Worm (Caenorhabditis elegans) whole organism, mixed stage, embryonic: ENCODE results near the gene ZK105.12.

ENCODE experiments used
- bed-3 ChIP-seq: fragments of 200-800 bp; sonication (Bioruptor generic); optimal IDR thresholded peaks from 3 replicates; lab custom pipeline; 2018; ENCODE audit warnings: mild to moderate bottlenecking, missing genetic modification characterization, moderate library complexity, missing compliant biosample characterization
- blmp-1 ChIP-seq: fragments of 150-350 bp; optimal IDR thresholded peaks from 2 replicates; lab custom pipeline; 2014; ENCODE audit warnings: missing biosample characterization, missing genetic modification characterization
- ceh-39 ChIP-seq: fragments of 150-350 bp; optimal IDR thresholded peaks from 2 replicates; lab custom pipeline; 2014; ENCODE audit warnings: missing biosample characterization, missing genetic modification characterization
- ceh-43 ChIP-seq: fragments of 200-800 bp; sonication (Bioruptor generic); optimal IDR thresholded peaks from 2 replicates; lab custom pipeline; 2018; ENCODE audit warnings: mild to moderate bottlenecking, missing genetic modification characterization, moderate library complexity, missing compliant biosample characterization
- ceh-83 ChIP-seq: fragments of 200-800 bp; sonication (Bioruptor generic); optimal IDR thresholded peaks from 2 replicates; lab custom pipeline; 2018; ENCODE audit warnings: mild to moderate bottlenecking, missing genetic modification characterization, missing compliant biosample characterization
- ces-1 ChIP-seq: fragments of 150-350 bp; optimal IDR thresholded peaks from 2 replicates; lab custom pipeline; 2014; ENCODE audit warnings: missing biosample characterization, missing genetic modification reagents, missing genetic modification characterization
- drap-1 ChIP-seq: fragments of 200-800 bp; sonication (Bioruptor generic); optimal IDR thresholded peaks from 3 replicates; lab custom pipeline; 2018; ENCODE audit warnings: mild to moderate bottlenecking, missing genetic modification characterization, missing compliant biosample characterization
- elt-1 ChIP-seq: sonication (generic microtip); optimal IDR thresholded peaks from 2 replicates; lab custom pipeline; 2017; ENCODE audit warnings: missing genetic modification characterization, mild to moderate bottlenecking, missing compliant biosample characterization, antibody characterized with exemption, moderate library complexity, borderline replicate concordance; ENCODE audit not compliant: insufficient read depth
- elt-3 ChIP-seq: fragments of 150-350 bp; optimal IDR thresholded peaks from 2 replicates; lab custom pipeline; 2014; ENCODE audit warnings: missing biosample characterization, missing genetic modification characterization
- flh-1 ChIP-seq: fragments of 200-800 bp; sonication (Bioruptor generic); optimal IDR thresholded peaks from 2 replicates; lab custom pipeline; 2018; ENCODE audit warnings: mild to moderate bottlenecking, missing genetic modification characterization, moderate library complexity, missing compliant biosample characterization
- ham-2 ChIP-seq: fragments of 200-800 bp; sonication (Bioruptor generic); optimal IDR thresholded peaks from 2 replicates; lab custom pipeline; 2018; ENCODE audit warnings: mild to moderate bottlenecking, missing genetic modification characterization, missing compliant biosample characterization
- hlh-1 ChIP-seq: fragments of 150-350 bp; optimal IDR thresholded peaks from 2 replicates; lab custom pipeline; 2014; ENCODE audit warnings: missing biosample characterization, missing genetic modification reagents, missing genetic modification characterization
- lin-13 ChIP-seq: fragments of 150-350 bp; optimal IDR thresholded peaks from 2 replicates; lab custom pipeline; 2014; ENCODE audit warnings: missing biosample characterization, missing genetic modification characterization
- lin-32 ChIP-seq: fragments of 200-800 bp; sonication (Bioruptor generic); optimal IDR thresholded peaks from 2 replicates; lab custom pipeline; 2018; ENCODE audit warnings: mild to moderate bottlenecking, missing genetic modification characterization, missing compliant biosample characterization
- lsy-2 ChIP-seq: fragments of 150-350 bp; optimal IDR thresholded peaks from 2 replicates; lab custom pipeline; 2014; ENCODE audit warnings: missing biosample characterization, missing genetic modification characterization
- mab-5 ChIP-seq: fragments of 150-350 bp; optimal IDR thresholded peaks from 2 replicates; lab custom pipeline; 2014; ENCODE audit warnings: missing biosample characterization, missing genetic modification characterization
- mep-1 ChIP-seq: fragments of 150-350 bp; optimal IDR thresholded peaks from 2 replicates; lab custom pipeline; 2017; ENCODE audit warnings: missing biosample characterization, missing genetic modification reagents, missing genetic modification characterization, inconsistent platforms
- mls-2 ChIP-seq: sonication (generic microtip); optimal IDR thresholded peaks from 2 replicates; lab custom pipeline; 2016; ENCODE audit warnings: mild to moderate bottlenecking, missing genetic modification characterization, moderate library complexity, missing compliant biosample characterization
- nhr-2 ChIP-seq: fragments of 150-350 bp; optimal IDR thresholded peaks from 2 replicates; lab custom pipeline; 2014; ENCODE audit warnings: missing biosample characterization, missing genetic modification characterization
- nhr-237 ChIP-seq: fragments of 150-350 bp; optimal IDR thresholded peaks from 2 replicates; lab custom pipeline; 2014; ENCODE audit warnings: missing biosample characterization, missing genetic modification characterization
- nhr-28 ChIP-seq: fragments of 150-350 bp; optimal IDR thresholded peaks from 2 replicates; lab custom pipeline; 2014; ENCODE audit warnings: missing biosample characterization, missing genetic modification characterization
- nhr-76 ChIP-seq: sonication (generic microtip); optimal IDR thresholded peaks from 2 replicates; lab custom pipeline; 2017; ENCODE audit warnings: missing biosample characterization, missing genetic modification characterization
- pha-4 ChIP-seq: fragments of 150-350 bp; optimal IDR thresholded peaks from 2 replicates; lab custom pipeline; 2018; ENCODE audit warnings: missing biosample characterization, missing genetic modification reagents, missing genetic modification characterization
- sem-2 ChIP-seq: fragments of 200-800 bp; sonication (Bioruptor generic); optimal IDR thresholded peaks from 2 replicates; lab custom pipeline; 2018; ENCODE audit warnings: mild to moderate bottlenecking, missing genetic modification characterization, missing compliant biosample characterization
- sptf-1 ChIP-seq: sonication (generic microtip); optimal IDR thresholded peaks from 2 replicates; lab custom pipeline; 2017; ENCODE audit warnings: mild to moderate bottlenecking, missing genetic modification characterization, moderate library complexity, missing compliant biosample characterization
- tbx-8 ChIP-seq: fragments of 200-800 bp; sonication (Bioruptor generic); optimal IDR thresholded peaks from 2 replicates; lab custom pipeline; 2018; ENCODE audit warnings: mild to moderate bottlenecking, missing genetic modification characterization, moderate library complexity, missing compliant biosample characterization
- unc-120 ChIP-seq: sonication (generic microtip); optimal IDR thresholded peaks from 2 replicates; lab custom pipeline; 2017; ENCODE audit warnings: missing genetic modification characterization, missing compliant biosample characterization; ENCODE audit not compliant: poor library complexity, severe bottlenecking
- unc-39 ChIP-seq: fragments of 150-350 bp; optimal IDR thresholded peaks from 2 replicates; lab custom pipeline; 2014; ENCODE audit warnings: missing biosample characterization, missing genetic modification characterization
- unc-62 ChIP-seq: fragments of 150-350 bp; optimal IDR thresholded peaks from 2 replicates; lab custom pipeline; 2014; ENCODE audit warnings: missing biosample characterization, missing genetic modification reagents, missing genetic modification characterization
- zip-8 ChIP-seq: fragments of 150-350 bp; optimal IDR thresholded peaks from 2 replicates; lab custom pipeline; 2014; ENCODE audit warnings: missing biosample characterization, missing genetic modification characterization
- ztf-11 ChIP-seq: fragments of 150-350 bp; optimal IDR thresholded peaks from 2 replicates; lab custom pipeline; 2014; ENCODE audit warnings: missing biosample characterization, missing genetic modification characterization

Gene ZK105.12

ce11 chrV:7745386-7745785, 29.5 kb upstream of the ZK105.12 start:
- TF ChIP-seq ham-2 (GFP tag; lab: Kevin White, UChicago) (no peak), unc-39 (no peak), mls-2 (tag; lab: Kevin White, UChicago) (no peak), unc-120 (tag; lab: Kevin White, UChicago) (no peak)

- no peak for TF ChIP-seq elt-1 (tag; lab: Kevin White, UChicago)
- TF ChIP-seq flh-1 (GFP tag; lab: Kevin White, UChicago): no peak
- TF ChIP-seq unc-39: no peak
- TF ChIP-seq nhr-237 (tag; lab: Kevin White, UChicago): no peak
- no peak for TF ChIP-seq drap-1 (GFP tag; lab: Kevin White, UChicago)
- TF ChIP-seq unc-62: no peak
- TF ChIP-seq tbx-8 (GFP tag; lab: Kevin White, UChicago): no peak
- no peak for TF ChIP-seq nhr-76 (tag; lab: Kevin White, UChicago)
- TF ChIP-seq ceh-83 (GFP tag; lab: Kevin White, UChicago): no peak
- no peak for TF ChIP-seq mls-2 (tag; lab: Kevin White, UChicago)
- no peak for TF ChIP-seq lin-13 (tag; lab: Kevin White, UChicago)
- no peak for TF ChIP-seq hlh-1 (tag; lab: Kevin White, UChicago)
- TF ChIP-seq pha-4 (tag; lab: Kevin White, UChicago): no peak
- TF ChIP-seq ztf-11 (tag; lab: Kevin White, UChicago): no peak
- TF ChIP-seq lin-32: no peak
- no peak for TF ChIP-seq ceh-43 (GFP tag; lab: Kevin White, UChicago)
- no peak for TF ChIP-seq zip-8 (tag; lab: Kevin White, UChicago)
- TF ChIP-seq, all 35 proteins: peak for 0
Measured at ce11 chrV:7744068-7744467, 28.1 kb upstream of the ZK105.12 start.

- TF ChIP-seq bed-3 (no peak), sptf-1 (tag; lab: Kevin White, UChicago) (no peak), flh-1 (GFP tag; lab: Kevin White, UChicago) (no peak), ces-1 (GFP tag; lab: Kevin White, UChicago) (no peak), lsy-2 (tag; lab: Kevin White, UChicago) (no peak)
Measured at ce11 chrV:7742485-7742959, 26.6 kb upstream of the ZK105.12 start, which contains the start of gene fbxl-5. Gene fbxl-5, plus strand, starts transcription at chrV:7742909.

- TF ChIP-seq zip-8 (tag; lab: Kevin White, UChicago) (peak; percentile 77), lin-13 (tag; lab: Kevin White, UChicago) (no peak), flh-1 (GFP tag; lab: Kevin White, UChicago) (no peak), mep-1 (tag; lab: Kevin White, UChicago) (no peak), nhr-2 (tag; lab: Kevin White, UChicago) (peak; percentile 100), hlh-1 (tag; lab: Kevin White, UChicago) (no peak), blmp-1 (tag; lab: Kevin White, UChicago) (no peak), sem-2 (GFP tag; lab: Kevin White, UChicago) (no peak), unc-62 (peak; percentile 55), nhr-76 (tag; lab: Kevin White, UChicago) (no peak)
- TF ChIP-seq, all 35 proteins: peak for 3
Measured at ce11 chrV:7741918-7742317, 26.0 kb upstream of the ZK105.12 start.

ce11 chrV:7739949-7740348, 24.0 kb upstream of the ZK105.12 start:
- TF ChIP-seq ces-1 (GFP tag; lab: Kevin White, UChicago): peak; percentile 9
- TF ChIP-seq mab-5 (tag; lab: Kevin White, UChicago): no peak
- TF ChIP-seq nhr-2 (tag; lab: Kevin White, UChicago): peak; percentile 25
- TF ChIP-seq, all 35 proteins: peak for 2

- TF ChIP-seq elt-1 (tag; lab: Kevin White, UChicago) (no peak), nhr-76 (tag; lab: Kevin White, UChicago) (no peak), nhr-237 (tag; lab: Kevin White, UChicago) (no peak), mep-1 (tag; lab: Kevin White, UChicago) (no peak), nhr-28 (no peak), flh-1 (GFP tag; lab: Kevin White, UChicago) (no peak), ceh-83 (GFP tag; lab: Kevin White, UChicago) (no peak), ztf-11 (tag; lab: Kevin White, UChicago) (no peak), pha-4 (tag; lab: Kevin White, UChicago) (no peak), ceh-39 (tag; lab: Kevin White, UChicago) (no peak), blmp-1 (tag; lab: Kevin White, UChicago) (no peak), lin-13 (tag; lab: Kevin White, UChicago) (no peak), hlh-1 (tag; lab: Kevin White, UChicago) (no peak), elt-3 (tag; lab: Kevin White, UChicago) (no peak)
Measured at ce11 chrV:7737710-7738109, 21.8 kb upstream of the ZK105.12 start, which contains the start of gene srr-9. Gene srr-9, plus strand, starts transcription at chrV:7738010.
